1 fruit fly cellular context compared by ENCODE assay signal in genomic region chr3L:9011485-9012389, dm6.
TF ChIP-seq lines count a peak whose summit lies in the region.

No protein-coding gene starts in this region.

TF ChIP-seq in whole organism, embryonic, 481 proteins besides CTCF, POLR2A, EP300 and RAD21 (continued from another document and continues in another):
- TF ChIP-seq al (GFP tag; IDR thresholded peaks at IDR 0.05; lab: Robert Waterston, UW) (no peak), sqz (GFP tag; optimal IDR thresholded peaks at IDR 0.05; lab: Kevin White, UChicago) (peak; percentile 65), Gug (GFP tag; IDR thresholded peaks at IDR 0.05; lab: Robert Waterston, UW) (peak; percentile 57; the same call in 2 of the 4 replicates), CG7372 (GFP tag; IDR thresholded peaks at IDR 0.05; lab: Robert Waterston, UW) (peak; percentile 54), tna (GFP tag; IDR thresholded peaks at IDR 0.05; lab: Robert Waterston, UW; ENCODE audit: partially characterized antibody) (no peak), hbn (GFP tag; IDR thresholded peaks at IDR 0.05; lab: Robert Waterston, UW; ENCODE audit: partially characterized antibody) (no peak), BtbVII (GFP tag; optimal IDR thresholded peaks at IDR 0.05; lab: Kevin White, UChicago) (no peak), CG32772 (GFP tag; IDR thresholded peaks at IDR 0.05; lab: Robert Waterston, UW) (peak; percentile 82), ewg (GFP tag; optimal IDR thresholded peaks at IDR 0.05; lab: Kevin White, UChicago) (peak; percentile 36), NC2α (GFP tag; optimal IDR thresholded peaks at IDR 0.05; lab: Kevin White, UChicago) (peak; percentile 51), CG10321 (GFP tag; IDR thresholded peaks at IDR 0.05; lab: Robert Waterston, UW) (no peak), BEAF-32 (GFP tag; optimal IDR thresholded peaks at IDR 0.05; lab: Kevin White, UChicago) (no peak), CG15011 (GFP tag; optimal IDR thresholded peaks at IDR 0.05; lab: Kevin White, UChicago) (no peak), CG1024 (GFP tag; IDR thresholded peaks at IDR 0.05; lab: Robert Waterston, UW) (peak; percentile 88), peb (GFP tag; IDR thresholded peaks at IDR 0.05; lab: Robert Waterston, UW) (peak; percentile 67; the same call in 1 of the 2 replicates), CG13894 (tag; optimal IDR thresholded peaks at IDR 0.05; lab: Kevin White, UChicago) (no peak), Abd-B (GFP tag; optimal IDR thresholded peaks at IDR 0.05; lab: Kevin White, UChicago) (peak; percentile 86), CG17802 (tag; optimal IDR thresholded peaks at IDR 0.05; lab: Kevin White, UChicago) (peak; percentile 45), NfI (GFP tag; optimal IDR thresholded peaks at IDR 0.05; lab: Kevin White, UChicago) (no peak), CG32767 (GFP tag; IDR thresholded peaks at IDR 0.05; lab: Robert Waterston, UW) (0 out of 2 replicates have a peak, but pooled peaks have one; percentile 43), br (optimal IDR thresholded peaks at IDR 0.05; lab: Kevin White, UChicago) (no peak), knrl (GFP tag; IDR thresholded peaks at IDR 0.05; lab: Robert Waterston, UW; ENCODE audit: partially characterized antibody) (no peak), ken (GFP tag; IDR thresholded peaks at IDR 0.05; lab: Robert Waterston, UW) (peak; percentile 78; the same call in 2 of the 3 replicates), CG14667 (GFP tag; IDR thresholded peaks at IDR 0.05; lab: Robert Waterston, UW) (peak; percentile 79), sisA (GFP tag; IDR thresholded peaks at IDR 0.05; lab: Robert Waterston, UW) (peak; percentile 84), bab2 (GFP tag; optimal IDR thresholded peaks at IDR 0.05; lab: Kevin White, UChicago) (peak; percentile 90), otp (GFP tag; IDR thresholded peaks at IDR 0.05; lab: Robert Waterston, UW) (peak; percentile 87), CG3407 (GFP tag; optimal IDR thresholded peaks at IDR 0.05; lab: Kevin White, UChicago) (peak; percentile 55), CG15696 (tag; optimal IDR thresholded peaks at IDR 0.05; lab: Kevin White, UChicago) (peak; percentile 97), Scr (GFP tag; IDR thresholded peaks at IDR 0.05; lab: Robert Waterston, UW; ENCODE audit: partially characterized antibody) (no peak), CG14965 (GFP tag; optimal IDR thresholded peaks at IDR 0.05; lab: Kevin White, UChicago; ENCODE audit: borderline replicate concordance) (peak; percentile 24), CG33213 (GFP tag; optimal IDR thresholded peaks at IDR 0.05; lab: Kevin White, UChicago) (peak; percentile 73), CG6683 (GFP tag; optimal IDR thresholded peaks at IDR 0.05; lab: Kevin White, UChicago) (no peak), CG8388 (GFP tag; optimal IDR thresholded peaks at IDR 0.05; lab: Kevin White, UChicago) (peak; percentile 78), bsh (GFP tag; optimal IDR thresholded peaks at IDR 0.05; lab: Kevin White, UChicago) (peak in 1 of 2 experiments; percentile 86), crp (GFP tag; optimal IDR thresholded peaks at IDR 0.05; lab: Kevin White, UChicago) (peak in 1 of 2 experiments; percentile 8), Neu2 (GFP tag; optimal IDR thresholded peaks at IDR 0.05; lab: Kevin White, UChicago; ENCODE audit: borderline replicate concordance) (peak; percentile 49), danr (GFP tag; IDR thresholded peaks at IDR 0.05; lab: Robert Waterston, UW) (peak; percentile 35; the same call in 1 of the 2 replicates), shn (GFP tag; optimal IDR thresholded peaks at IDR 0.05; lab: Kevin White, UChicago) (peak; percentile 46), CG10274 (GFP tag; optimal IDR thresholded peaks at IDR 0.05; lab: Kevin White, UChicago) (peak; percentile 13), CG2202 (tag; optimal IDR thresholded peaks at IDR 0.05; lab: Kevin White, UChicago) (peak; percentile 70), Side (GFP tag; optimal IDR thresholded peaks at IDR 0.05; lab: Kevin White, UChicago) (peak; percentile 81), CG16779 (GFP tag; IDR thresholded peaks at IDR 0.05; lab: Robert Waterston, UW) (no peak), lmd (GFP tag; IDR thresholded peaks at IDR 0.05; lab: Robert Waterston, UW) (peak; percentile 73), Opbp (GFP tag; IDR thresholded peaks at IDR 0.05; lab: Robert Waterston, UW; ENCODE audit: partially characterized antibody) (no peak), pfk (GFP tag; optimal IDR thresholded peaks at IDR 0.05; lab: Kevin White, UChicago) (no peak), CG8944 (GFP tag; optimal IDR thresholded peaks at IDR 0.05; lab: Kevin White, UChicago) (peak; percentile 68), chif (GFP tag; optimal IDR thresholded peaks at IDR 0.05; lab: Kevin White, UChicago) (peak; percentile 72 to 84), schlank (tag; optimal IDR thresholded peaks at IDR 0.05; lab: Kevin White, UChicago) (no peak), croc (GFP tag; conservative IDR thresholded peaks at IDR 0.05; lab: Robert Waterston, UW) (peak; percentile 85), grn (GFP tag; optimal IDR thresholded peaks at IDR 0.05; lab: Kevin White, UChicago) (no peak), Ets65A (GFP tag; lab: Kevin White, UChicago) (peak; percentile 98), tgo (GFP tag; IDR thresholded peaks at IDR 0.05; lab: Robert Waterston, UW) (peak; percentile 68), sima (GFP tag; optimal IDR thresholded peaks at IDR 0.05; lab: Kevin White, UChicago) (no peak), CG11696 (GFP tag; IDR thresholded peaks at IDR 0.05; lab: Robert Waterston, UW) (no peak), lbe (GFP tag; optimal IDR thresholded peaks at IDR 0.05; lab: Kevin White, UChicago) (no peak), ATbp (GFP tag; optimal IDR thresholded peaks at IDR 0.05; lab: Kevin White, UChicago) (peak; percentile 57), CG17361 (GFP tag; IDR thresholded peaks at IDR 0.05; lab: Robert Waterston, UW) (peak; percentile 74; the same call in 2 of the 3 replicates), HLH3B (GFP tag; IDR thresholded peaks at IDR 0.05; lab: Robert Waterston, UW) (peak; percentile 80), Drgx (GFP tag; IDR thresholded peaks at IDR 0.05; lab: Robert Waterston, UW) (no peak), zen (tag; optimal IDR thresholded peaks at IDR 0.05; lab: Kevin White, UChicago) (peak; percentile 46), CG12236 (GFP tag; optimal IDR thresholded peaks at IDR 0.05; lab: Kevin White, UChicago) (peak; percentile 69), CG3163 (GFP tag; optimal IDR thresholded peaks at IDR 0.05; lab: Kevin White, UChicago) (peak; percentile 53), CG1832 (GFP tag; optimal IDR thresholded peaks at IDR 0.05; lab: Kevin White, UChicago) (no peak), CG4282 (GFP tag; optimal IDR thresholded peaks at IDR 0.05; lab: Kevin White, UChicago) (no peak), Rfx (GFP tag; IDR thresholded peaks at IDR 0.05; lab: Robert Waterston, UW) (peak; percentile 46; the same call in 1 of the 2 replicates), hkb (optimal IDR thresholded peaks at IDR 0.05; lab: Kevin White, UChicago) (no peak), hkb (GFP tag; IDR thresholded peaks at IDR 0.05; lab: Robert Waterston, UW) (peak; percentile 80), Blimp-1 (GFP tag; optimal IDR thresholded peaks at IDR 0.05; lab: Kevin White, UChicago) (peak; percentile 76), CG14710 (tag; optimal IDR thresholded peaks at IDR 0.05; lab: Kevin White, UChicago) (peak; percentile 86), sob (GFP tag; IDR thresholded peaks at IDR 0.05; lab: Robert Waterston, UW) (peak; percentile 69), Dip2 (GFP tag; IDR thresholded peaks at IDR 0.05; lab: Robert Waterston, UW) (no peak), Aef1 (GFP tag; IDR thresholded peaks at IDR 0.05; lab: Robert Waterston, UW) (peak; percentile 59; the same call in 2 of the 3 replicates), chinmo (GFP tag; IDR thresholded peaks at IDR 0.05; lab: Robert Waterston, UW; ENCODE audit: partially characterized antibody) (no peak), Poxn (GFP tag; IDR thresholded peaks at IDR 0.05; lab: Robert Waterston, UW) (no peak), CG4730 (GFP tag; IDR thresholded peaks at IDR 0.05; lab: Robert Waterston, UW) (peak; percentile 68), da (GFP tag; optimal IDR thresholded peaks at IDR 0.05; lab: Kevin White, UChicago) (peak; percentile 40), CG17328 (GFP tag; IDR thresholded peaks at IDR 0.05; lab: Robert Waterston, UW) (peak; percentile 94), CG4617 (GFP tag; optimal IDR thresholded peaks at IDR 0.05; lab: Kevin White, UChicago; ENCODE audit: borderline replicate concordance) (peak; percentile 14), CG18262 (tag; optimal IDR thresholded peaks at IDR 0.05; lab: Kevin White, UChicago) (peak; percentile 88), Xbp1 (GFP tag; optimal IDR thresholded peaks at IDR 0.05; lab: Kevin White, UChicago) (peak; percentile 59), sna (GFP tag; IDR thresholded peaks at IDR 0.05; lab: Robert Waterston, UW; ENCODE audit: partially characterized antibody) (no peak), CG9609 (GFP tag; optimal IDR thresholded peaks at IDR 0.05; lab: Kevin White, UChicago) (peak; percentile 69), h (optimal IDR thresholded peaks at IDR 0.05; lab: Kevin White, UChicago) (no peak), Fer3 (tag; optimal IDR thresholded peaks at IDR 0.05; lab: Kevin White, UChicago) (no peak), Lpt (GFP tag; optimal IDR thresholded peaks at IDR 0.05; lab: Kevin White, UChicago) (no peak), CG8089 (GFP tag; optimal IDR thresholded peaks at IDR 0.05; lab: Kevin White, UChicago) (peak; percentile 38), Ets97D (GFP tag; optimal IDR thresholded peaks at IDR 0.05; lab: Kevin White, UChicago) (no peak), Eip74EF (GFP tag; optimal IDR thresholded peaks at IDR 0.05; lab: Kevin White, UChicago) (no peak), Optix (GFP tag; IDR thresholded peaks at IDR 0.05; lab: Robert Waterston, UW) (peak; percentile 70; the same call in 1 of the 3 replicates), zen2 (GFP tag; IDR thresholded peaks at IDR 0.05; lab: Robert Waterston, UW; ENCODE audit: partially characterized antibody) (no peak), salm (tag; optimal IDR thresholded peaks at IDR 0.05; lab: Kevin White, UChicago) (peak; percentile 6), Deaf1 (tag; optimal IDR thresholded peaks at IDR 0.05; lab: Kevin White, UChicago) (peak; percentile 61), abd-A (tag; optimal IDR thresholded peaks at IDR 0.05; lab: Kevin White, UChicago) (peak; percentile 16), Ptx1 (GFP tag; IDR thresholded peaks at IDR 0.05; lab: Robert Waterston, UW) (peak; percentile 69), CG3847 (GFP tag; IDR thresholded peaks at IDR 0.05; lab: Robert Waterston, UW) (peak; percentile 27; the same call in 1 of the 2 replicates), CG2712 (tag; optimal IDR thresholded peaks at IDR 0.05; lab: Kevin White, UChicago) (peak; percentile 91), CG17829 (tag; optimal IDR thresholded peaks at IDR 0.05; lab: Kevin White, UChicago) (peak; percentile 84), H2.0 (GFP tag; IDR thresholded peaks at IDR 0.05; lab: Robert Waterston, UW) (peak; percentile 74), CG7963 (GFP tag; IDR thresholded peaks at IDR 0.05; lab: Robert Waterston, UW; ENCODE audit: partially characterized antibody) (no peak), CG3995 (GFP tag; optimal IDR thresholded peaks at IDR 0.05; lab: Kevin White, UChicago) (no peak), seq (GFP tag; IDR thresholded peaks at IDR 0.05; lab: Robert Waterston, UW) (0 out of 2 replicates have a peak, but pooled peaks have one; percentile 17), jumu (GFP tag; optimal IDR thresholded peaks at IDR 0.05; lab: Kevin White, UChicago) (peak; percentile 85), CG12769 (tag; optimal IDR thresholded peaks at IDR 0.05; lab: Kevin White, UChicago) (peak; percentile 40), CG7839 (tag; optimal IDR thresholded peaks at IDR 0.05; lab: Kevin White, UChicago) (peak; percentile 71), CG15601 (tag; optimal IDR thresholded peaks at IDR 0.05; lab: Kevin White, UChicago) (peak; percentile 68), Chrac-16 (GFP tag; optimal IDR thresholded peaks at IDR 0.05; lab: Kevin White, UChicago) (peak; percentile 74), CG12299 (tag; optimal IDR thresholded peaks at IDR 0.05; lab: Kevin White, UChicago) (no peak), kay (GFP tag; optimal IDR thresholded peaks at IDR 0.05; lab: Kevin White, UChicago) (peak; percentile 64), slbo (GFP tag; IDR thresholded peaks at IDR 0.05; lab: Robert Waterston, UW) (0 out of 2 replicates have a peak, but pooled peaks have one; percentile 28), gsb (GFP tag; IDR thresholded peaks at IDR 0.05; lab: Robert Waterston, UW) (no peak), Doc3 (GFP tag; IDR thresholded peaks at IDR 0.05; lab: Robert Waterston, UW; ENCODE audit: partially characterized antibody) (no peak), Hr78 (GFP tag; optimal IDR thresholded peaks at IDR 0.05; lab: Kevin White, UChicago) (peak in 1 of 2 experiments; percentile 53), Dp (GFP tag; optimal IDR thresholded peaks at IDR 0.05; lab: Kevin White, UChicago) (no peak), lola (GFP tag; optimal IDR thresholded peaks at IDR 0.05; lab: Kevin White, UChicago) (peak in 1 of 3 experiments; percentile 86), Stat92E (GFP tag; optimal IDR thresholded peaks at IDR 0.05; lab: Kevin White, UChicago) (peak in 1 of 3 experiments; percentile 55), sug (tag; optimal IDR thresholded peaks at IDR 0.05; lab: Kevin White, UChicago) (no peak), Taf1 (GFP tag; IDR thresholded peaks at IDR 0.05; lab: Robert Waterston, UW) (no peak), nerfin-1 (tag; optimal IDR thresholded peaks at IDR 0.05; lab: Kevin White, UChicago) (peak; percentile 54), kah (GFP tag; optimal IDR thresholded peaks at IDR 0.05; lab: Kevin White, UChicago) (no peak), Antp (GFP tag; optimal IDR thresholded peaks at IDR 0.05; lab: Kevin White, UChicago) (peak; percentile 87), ems (GFP tag; optimal IDR thresholded peaks at IDR 0.05; lab: Kevin White, UChicago) (peak; percentile 68), aop (GFP tag; IDR thresholded peaks at IDR 0.05; lab: Robert Waterston, UW) (no peak), pita (GFP tag; optimal IDR thresholded peaks at IDR 0.05; lab: Kevin White, UChicago) (no peak), CG8924 (tag; optimal IDR thresholded peaks at IDR 0.05; lab: Kevin White, UChicago) (peak; percentile 78), bbx (GFP tag; IDR thresholded peaks at IDR 0.05; lab: Robert Waterston, UW; ENCODE audit: partially characterized antibody) (no peak), CG2678 (tag; optimal IDR thresholded peaks at IDR 0.05; lab: Kevin White, UChicago) (peak; percentile 79), wek (GFP tag; optimal IDR thresholded peaks at IDR 0.05; lab: Kevin White, UChicago) (no peak), CG5245 (GFP tag; optimal IDR thresholded peaks at IDR 0.05; lab: Kevin White, UChicago) (peak; percentile 67), Mrtf (GFP tag; IDR thresholded peaks at IDR 0.05; lab: Robert Waterston, UW) (peak; percentile 72)
